Worm (Caenorhabditis elegans) whole organism, L4 larva: Measurements from ENCODE around the gene Y43F8C.11.

ENCODE experiments used
- F10B5.3 ChIP-seq: sonication (generic microtip); optimal IDR thresholded peaks from 2 replicates; lab custom pipeline; 2016; ENCODE audit warnings: mild to moderate bottlenecking, missing genetic modification characterization, missing compliant biosample characterization
- F26F4.8 ChIP-seq: fragments of 200-800 bp; sonication (Bioruptor generic); conservative IDR thresholded peaks from 2 replicates; pipeline ENCODE4 v1.3.6; 2022; ENCODE audit warnings: missing genetic modification characterization, missing compliant biosample characterization
- R02D3.7 ChIP-seq: fragments of 150-350 bp; sonication (generic microtip); optimal IDR thresholded peaks from 3 replicates; lab custom pipeline; 2014; ENCODE audit warnings: missing biosample characterization, missing genetic modification characterization
- arid-1 ChIP-seq: fragments of 200-800 bp; sonication (Bioruptor generic); conservative IDR thresholded peaks from 2 replicates; pipeline ENCODE4 v1.3.6; 2022; ENCODE audit warnings: missing genetic modification reagents, missing genetic modification characterization, missing compliant biosample characterization
- ceh-20 ChIP-seq: fragments of 200-800 bp; sonication (Bioruptor generic); IDR thresholded peaks from 2 replicates; pipeline ENCODE4 v1.3.6; 2022; ENCODE audit warnings: missing genetic modification reagents, missing genetic modification characterization, missing compliant biosample characterization
- ceh-28 ChIP-seq: fragments of 150-350 bp; optimal IDR thresholded peaks from 2 replicates; lab custom pipeline; 2014; ENCODE audit warnings: missing biosample characterization, missing genetic modification reagents, missing genetic modification characterization
- ceh-32 ChIP-seq: sonication (generic microtip); optimal IDR thresholded peaks from 2 replicates; lab custom pipeline; 2016; ENCODE audit warnings: mild to moderate bottlenecking, missing genetic modification characterization, missing compliant biosample characterization; ENCODE audit not compliant: poor library complexity
- ces-1 ChIP-seq: fragments of 150-350 bp; sonication (generic microtip); optimal IDR thresholded peaks from 4 replicates; lab custom pipeline; 2014; ENCODE audit warnings: missing biosample characterization, missing genetic modification reagents, missing genetic modification characterization
- cey-2 ChIP-seq: sonication (generic microtip); optimal IDR thresholded peaks from 3 replicates; lab custom pipeline; 2017; ENCODE audit warnings: missing genetic modification characterization, mild to moderate bottlenecking, missing compliant biosample characterization, antibody characterized with exemption, borderline replicate concordance; ENCODE audit not compliant: insufficient read depth
- daf-12 ChIP-seq: fragments of 150-350 bp; optimal IDR thresholded peaks from 2 replicates; lab custom pipeline; 2014; ENCODE audit warnings: missing biosample characterization, missing genetic modification reagents, missing genetic modification characterization
- daf-19 ChIP-seq: fragments of 200-800 bp; sonication (Bioruptor generic); conservative IDR thresholded peaks from 2 replicates; pipeline ENCODE4 v1.3.6; 2022; ENCODE audit warnings: missing genetic modification characterization, missing compliant biosample characterization
- daf-8 ChIP-seq: fragments of 200-800 bp; sonication (Bioruptor generic); IDR thresholded peaks from 2 replicates; pipeline ENCODE4 v1.3.6; 2022; ENCODE audit warnings: missing genetic modification characterization, missing compliant biosample characterization
- dmd-6 ChIP-seq: fragments of 200-800 bp; sonication (Bioruptor generic); IDR thresholded peaks from 2 replicates; pipeline ENCODE4 v1.3.6; 2022; ENCODE audit warnings: missing genetic modification reagents, missing genetic modification characterization, missing compliant biosample characterization
- dmd-8 ChIP-seq: fragments of 200-800 bp; sonication (Bioruptor generic); IDR thresholded peaks from 2 replicates; pipeline ENCODE4 v1.3.6; 2022; ENCODE audit warnings: missing genetic modification characterization, missing compliant biosample characterization
- dpl-1 ChIP-seq: fragments of 150-350 bp; optimal IDR thresholded peaks from 2 replicates; lab custom pipeline; 2014; ENCODE audit warnings: missing biosample characterization, missing genetic modification reagents, missing genetic modification characterization
- egl-43 ChIP-seq: fragments of 200-800 bp; sonication (Bioruptor generic); IDR thresholded peaks from 2 replicates; pipeline ENCODE4 v1.3.6; 2022; ENCODE audit warnings: missing genetic modification reagents, missing genetic modification characterization, missing compliant biosample characterization
- fos-1 ChIP-seq: fragments of 150-350 bp; optimal IDR thresholded peaks from 2 replicates; lab custom pipeline; 2014; ENCODE audit warnings: missing biosample characterization, missing genetic modification characterization
- gei-8 ChIP-seq: fragments of 200-800 bp; sonication (Bioruptor generic); optimal IDR thresholded peaks from 2 replicates; lab custom pipeline; 2018; ENCODE audit warnings: mild to moderate bottlenecking, missing genetic modification characterization, missing compliant biosample characterization
- hlh-11 ChIP-seq: fragments of 200-800 bp; sonication (Bioruptor generic); optimal IDR thresholded peaks from 2 replicates; lab custom pipeline; 2018; ENCODE audit warnings: mild to moderate bottlenecking, missing genetic modification characterization, missing compliant biosample characterization
- hmg-1.1 ChIP-seq: fragments of 200-800 bp; sonication (Bioruptor generic); IDR thresholded peaks from 2 replicates; pipeline ENCODE4 v1.3.6; 2022; ENCODE audit warnings: missing genetic modification reagents, missing genetic modification characterization, missing compliant biosample characterization
- lin-13 ChIP-seq: fragments of 150-350 bp; optimal IDR thresholded peaks from 2 replicates; lab custom pipeline; 2014; ENCODE audit warnings: missing biosample characterization, missing genetic modification reagents, missing genetic modification characterization
- lin-15B ChIP-seq: fragments of 150-350 bp; sonication (generic microtip); optimal IDR thresholded peaks from 3 replicates; lab custom pipeline; 2014; ENCODE audit warnings: missing biosample characterization, missing genetic modification characterization
- lin-38 ChIP-seq: fragments of 200-800 bp; sonication (Bioruptor generic); IDR thresholded peaks from 2 replicates; pipeline ENCODE4 v1.3.6; 2022; ENCODE audit warnings: missing genetic modification reagents, missing genetic modification characterization, missing compliant biosample characterization
- lin-39 ChIP-seq: fragments of 150-350 bp; optimal IDR thresholded peaks from 2 replicates; lab custom pipeline; 2014; ENCODE audit warnings: missing biosample characterization, missing genetic modification reagents, missing genetic modification characterization
- lsy-2 ChIP-seq, 2 experiments: fragments of 150-350 bp in 1 of 2; sonication (generic microtip) in 1 of 2; optimal IDR thresholded peaks; 2 replicates each; lab custom pipeline; 2014 to 2017; ENCODE audit warnings: missing biosample characterization in 2 of 2, missing genetic modification characterization in 2 of 2
- madf-9 ChIP-seq: fragments of 200-800 bp; sonication (Bioruptor generic); conservative IDR thresholded peaks from 2 replicates; pipeline ENCODE4 v1.3.6; 2022; ENCODE audit warnings: missing genetic modification reagents, missing genetic modification characterization, missing compliant biosample characterization
- mdl-1 ChIP-seq, 2 experiments: fragments of 150-350 bp in 1 of 2; sonication (generic microtip) in 1 of 2; optimal IDR thresholded peaks; 2 replicates each; lab custom pipeline; 2014 to 2017; ENCODE audit warnings: missing biosample characterization in 2 of 2, missing genetic modification characterization in 2 of 2
- mep-1 ChIP-seq: fragments of 150-350 bp; sonication (generic microtip); optimal IDR thresholded peaks from 3 replicates; lab custom pipeline; 2014; ENCODE audit warnings: missing biosample characterization, missing genetic modification characterization
- mxl-2 ChIP-seq: fragments of 200-800 bp; sonication (Bioruptor generic); conservative IDR thresholded peaks from 2 replicates; pipeline ENCODE4 v1.3.6; 2022; ENCODE audit warnings: missing genetic modification reagents, missing genetic modification characterization, missing compliant biosample characterization
- mxl-3 ChIP-seq: fragments of 200-800 bp; sonication (Bioruptor generic); optimal IDR thresholded peaks from 2 replicates; lab custom pipeline; 2018; ENCODE audit warnings: mild to moderate bottlenecking, missing genetic modification characterization, missing compliant biosample characterization
- nhr-102 ChIP-seq: sonication (generic microtip); optimal IDR thresholded peaks from 2 replicates; lab custom pipeline; 2016; ENCODE audit warnings: mild to moderate bottlenecking, missing genetic modification characterization, moderate library complexity, missing compliant biosample characterization
- nhr-111 ChIP-seq: fragments of 200-800 bp; sonication (Bioruptor generic); optimal IDR thresholded peaks from 2 replicates; lab custom pipeline; 2018; ENCODE audit warnings: mild to moderate bottlenecking, missing genetic modification characterization, missing compliant biosample characterization
- nhr-42 ChIP-seq: fragments of 200-800 bp; sonication (Bioruptor generic); IDR thresholded peaks from 2 replicates; pipeline ENCODE4 v1.3.6; 2022; ENCODE audit warnings: missing genetic modification characterization, missing compliant biosample characterization
- nhr-6 ChIP-seq: fragments of 150-350 bp; optimal IDR thresholded peaks from 2 replicates; lab custom pipeline; 2014; ENCODE audit warnings: missing biosample characterization, missing genetic modification characterization
- nhr-77 ChIP-seq: fragments of 150-350 bp; optimal IDR thresholded peaks from 2 replicates; lab custom pipeline; 2014; ENCODE audit warnings: missing biosample characterization, missing genetic modification characterization
- pha-4 ChIP-seq, 2 experiments: fragments of 150-350 bp in 1 of 2; fragments of 200-800 bp in 1 of 2; sonication (Bioruptor generic) in 1 of 2; IDR thresholded peaks in 1 of 2; optimal IDR thresholded peaks in 1 of 2; 2 replicates each; pipeline versions ENCODE4 v1.3.6 to Lab custom; 2014 to 2022; ENCODE audit warnings: missing genetic modification characterization in 2 of 2, missing genetic modification reagents in 2 of 2, missing biosample characterization in 1 of 2, missing compliant biosample characterization in 1 of 2
- sdz-12 ChIP-seq: fragments of 200-800 bp; sonication (Bioruptor generic); optimal IDR thresholded peaks from 2 replicates; lab custom pipeline; 2018; ENCODE audit warnings: mild to moderate bottlenecking, missing genetic modification characterization, missing compliant biosample characterization
- set-16 ChIP-seq: fragments of 200-800 bp; sonication (Bioruptor generic); IDR thresholded peaks from 2 replicates; pipeline ENCODE4 v1.3.6; 2022; ENCODE audit warnings: missing genetic modification reagents, missing genetic modification characterization, missing compliant biosample characterization
- skn-1 ChIP-seq: fragments of 150-350 bp; optimal IDR thresholded peaks from 2 replicates; lab custom pipeline; 2014; ENCODE audit warnings: missing biosample characterization, missing genetic modification characterization
- spr-1 ChIP-seq: sonication (generic microtip); optimal IDR thresholded peaks from 2 replicates; lab custom pipeline; 2016; ENCODE audit warnings: mild to moderate bottlenecking, missing genetic modification characterization, missing compliant biosample characterization
- spr-3 ChIP-seq: fragments of 200-800 bp; sonication (Bioruptor generic); optimal IDR thresholded peaks from 2 replicates; lab custom pipeline; 2018; ENCODE audit warnings: mild to moderate bottlenecking, missing genetic modification characterization, missing compliant biosample characterization
- tag-97 ChIP-seq: fragments of 200-800 bp; sonication (Bioruptor generic); IDR thresholded peaks from 2 replicates; pipeline ENCODE4 v1.3.6; 2022; ENCODE audit warnings: missing genetic modification characterization, missing compliant biosample characterization
- tra-1 ChIP-seq: fragments of 200-800 bp; sonication (Bioruptor generic); IDR thresholded peaks from 2 replicates; pipeline ENCODE4 v1.3.6; 2022; ENCODE audit warnings: missing genetic modification reagents, missing genetic modification characterization, missing compliant biosample characterization
- unc-130 ChIP-seq: sonication (generic microtip); optimal IDR thresholded peaks from 2 replicates; lab custom pipeline; 2016; ENCODE audit warnings: missing genetic modification reagents, missing genetic modification characterization, missing compliant biosample characterization
- unc-39 ChIP-seq: sonication (generic microtip); optimal IDR thresholded peaks from 2 replicates; lab custom pipeline; 2017; ENCODE audit warnings: missing biosample characterization, missing genetic modification characterization
- unc-62 ChIP-seq, 3 experiments: fragments of 150-350 bp in 1 of 3; sonication (generic microtip); optimal IDR thresholded peaks in 2 of 3; peaks in 1 of 3; 1 replicate in 1 of 3; 2 replicates in 2 of 3; lab custom pipeline; 2014 to 2017; ENCODE audit warnings: missing biosample characterization in 3 of 3, missing genetic modification characterization in 3 of 3, missing genetic modification reagents in 3 of 3, missing genotype in 1 of 3
- zag-1 ChIP-seq: fragments of 150-350 bp; optimal IDR thresholded peaks from 2 replicates; lab custom pipeline; 2014; ENCODE audit warnings: missing biosample characterization, missing genetic modification characterization
- zip-2 ChIP-seq: fragments of 150-350 bp; optimal IDR thresholded peaks from 2 replicates; lab custom pipeline; 2014; ENCODE audit warnings: missing biosample characterization, missing genetic modification characterization
- ztf-11 ChIP-seq: fragments of 150-350 bp; optimal IDR thresholded peaks from 2 replicates; lab custom pipeline; 2014; ENCODE audit warnings: missing biosample characterization, missing genetic modification characterization
- ztf-7 ChIP-seq: fragments of 150-350 bp; optimal IDR thresholded peaks from 2 replicates; lab custom pipeline; 2014; ENCODE audit warnings: missing biosample characterization, missing genetic modification characterization

Y43F8C.11 gene

ce11 chrV:19643015-19643414, 27.0 kb upstream of the Y43F8C.11 start (continued):
- TF ChIP-seq mxl-3 (GFP tag; lab: Kevin White, UChicago) (no peak), zip-2 (tag; lab: Kevin White, UChicago) (peak; percentile 81), R02D3.7 (tag; lab: Kevin White, UChicago) (no peak), daf-8 (GFP tag; lab: Robert Waterston, UW) (peak; percentile 78; the same call in 1 of the 2 replicates), ztf-11 (tag; lab: Kevin White, UChicago) (no peak), fos-1 (no peak), spr-3 (GFP tag; lab: Kevin White, UChicago) (peak; percentile 91), egl-43 (GFP tag; lab: Robert Waterston, UW) (peak; percentile 99), sdz-12 (GFP tag; lab: Kevin White, UChicago) (peak; percentile 95), lin-38 (GFP tag; lab: Robert Waterston, UW) (peak; percentile 89), ces-1 (GFP tag; lab: Kevin White, UChicago) (no peak), dpl-1 (GFP tag; lab: Kevin White, UChicago) (peak; percentile 53), daf-19 (no peak), cey-2 (tag; lab: Kevin White, UChicago) (no peak), arid-1 (GFP tag; lab: Robert Waterston, UW) (peak; percentile 93), spr-1 (tag; lab: Kevin White, UChicago) (peak; percentile 92), lin-13 (GFP tag; lab: Kevin White, UChicago) (peak; percentile 93), lsy-2 (tag; optimal IDR thresholded peaks at IDR 0.05; lab: Kevin White, UChicago) (peak; percentile 11 to 90), daf-12 (tag; lab: Kevin White, UChicago) (no peak), F10B5.3 (tag; lab: Kevin White, UChicago) (peak; percentile 87), ceh-32 (no peak), mdl-1 (tag; optimal IDR thresholded peaks at IDR 0.05; lab: Kevin White, UChicago) (peak in 1 of 2 experiments; percentile 56), madf-9 (GFP tag; lab: Robert Waterston, UW) (peak; percentile 96), zag-1 (no peak), tra-1 (GFP tag; lab: Robert Waterston, UW) (peak; percentile 88), ceh-20 (GFP tag; lab: Robert Waterston, UW) (peak; percentile 89), nhr-77 (tag; lab: Kevin White, UChicago) (peak; percentile 6), lin-39 (tag; lab: Kevin White, UChicago) (no peak), nhr-6 (tag; lab: Kevin White, UChicago) (peak; percentile 64), unc-130 (GFP tag; lab: Kevin White, UChicago) (peak; percentile 74), F26F4.8 (GFP tag; lab: Robert Waterston, UW) (peak; percentile 99), ceh-28 (tag; lab: Kevin White, UChicago) (no peak), lin-15B (tag; lab: Kevin White, UChicago) (no peak), set-16 (GFP tag; lab: Robert Waterston, UW) (peak; percentile 81), dmd-6 (GFP tag; lab: Robert Waterston, UW) (peak; percentile 83), ztf-7 (tag; lab: Kevin White, UChicago) (peak; percentile 54), mxl-2 (GFP tag; lab: Robert Waterston, UW) (peak; percentile 87), pha-4 (GFP tag; IDR thresholded peaks at IDR 0.05; lab: Robert Waterston, UW) (peak; percentile 94), pha-4 (tag; optimal IDR thresholded peaks at IDR 0.05; lab: Kevin White, UChicago) (no peak), unc-39 (no peak), nhr-42 (GFP tag; lab: Robert Waterston, UW) (peak; percentile 95), hmg-1.1 (GFP tag; lab: Robert Waterston, UW) (peak; percentile 96), dmd-8 (GFP tag; lab: Robert Waterston, UW) (peak; percentile 98), unc-62 (GFP tag; optimal IDR thresholded peaks at IDR 0.05 in 1 of 2; lab: Kevin White, UChicago) (peak in 1 of 2 experiments; percentile 84), unc-62 (tag; optimal IDR thresholded peaks at IDR 0.05; lab: Kevin White, UChicago) (no peak), nhr-111 (peak; percentile 93), mep-1 (tag; lab: Kevin White, UChicago) (peak; percentile 91), gei-8 (peak; percentile 86), nhr-102 (tag; lab: Kevin White, UChicago) (peak; percentile 90), tag-97 (GFP tag; lab: Robert Waterston, UW) (0 out of 2 replicates have a peak, but pooled peaks have one; percentile 11), skn-1 (tag; lab: Kevin White, UChicago) (no peak), hlh-11 (tag; lab: Kevin White, UChicago) (peak; percentile 79)
